Fruit fly (Drosophila melanogaster) whole organism, embryonic: ENCODE data around the gene Arp8.

Source experiments
- Adf1 ChIP-seq: fragments of 200-800 bp; sonication (Bioruptor generic); IDR thresholded peaks from 2 replicates; pipeline ENCODE4 v1.3.6; 2022; ENCODE audit warnings: missing biosample characterization, missing genetic modification characterization
- BtbVII ChIP-seq: fragments of 200-800 bp; sonication (Bioruptor generic); optimal IDR thresholded peaks from 3 replicates; lab custom pipeline; 2017; ENCODE audit warnings: missing biosample characterization, mild to moderate bottlenecking, missing genetic modification characterization
- CG10565 ChIP-seq: fragments of 200-800 bp; sonication (Bioruptor generic); optimal IDR thresholded peaks from 3 replicates; lab custom pipeline; 2016; ENCODE audit warnings: missing biosample characterization, mild to moderate bottlenecking, missing genetic modification characterization
- CG11695 ChIP-seq: fragments of 200-800 bp; sonication (Bioruptor generic); IDR thresholded peaks from 3 replicates; pipeline ENCODE4 v1.3.6; 2022; ENCODE audit warnings: missing biosample characterization, missing genetic modification characterization
- CG3163 ChIP-seq: fragments of 200-800 bp; sonication (Bioruptor generic); optimal IDR thresholded peaks from 3 replicates; lab custom pipeline; 2016; ENCODE audit warnings: missing biosample characterization, missing genetic modification characterization
- CG32532 ChIP-seq: fragments of 200-800 bp; sonication (Bioruptor generic); IDR thresholded peaks from 2 replicates; pipeline ENCODE4 v1.3.6; 2022; ENCODE audit warnings: missing biosample characterization, missing genetic modification characterization
- CG32772 ChIP-seq: fragments of 200-800 bp; sonication (Bioruptor generic); IDR thresholded peaks from 2 replicates; pipeline ENCODE4 v1.3.6; 2022; ENCODE audit warnings: missing biosample characterization, missing genetic modification characterization
- CG3407 ChIP-seq: fragments of 200-800 bp; sonication (Bioruptor generic); optimal IDR thresholded peaks from 2 replicates; lab custom pipeline; 2018; ENCODE audit warnings: missing biosample characterization, mild to moderate bottlenecking, missing genetic modification characterization
- CG34224 ChIP-seq: fragments of 200-800 bp; sonication (Bioruptor generic); IDR thresholded peaks from 3 replicates; pipeline ENCODE4 v1.3.6; 2022; ENCODE audit warnings: missing biosample characterization, missing genetic modification characterization; ENCODE audit not compliant: partially characterized antibody
- CG34376 ChIP-seq: fragments of 200-800 bp; sonication (Bioruptor generic); optimal IDR thresholded peaks from 2 replicates; lab custom pipeline; 2018; ENCODE audit warnings: missing biosample characterization, mild to moderate bottlenecking, missing genetic modification characterization
- CG4282 ChIP-seq: fragments of 200-800 bp; sonication (Bioruptor generic); optimal IDR thresholded peaks from 2 replicates; lab custom pipeline; 2016; ENCODE audit warnings: missing biosample characterization, missing genetic modification characterization
- CG6765 ChIP-seq: fragments of 200-800 bp; sonication (Bioruptor generic); optimal IDR thresholded peaks from 3 replicates; lab custom pipeline; 2017; ENCODE audit warnings: missing biosample characterization, mild to moderate bottlenecking, missing genetic modification characterization
- CG9727 ChIP-seq: fragments of 200-800 bp; sonication (Bioruptor generic); optimal IDR thresholded peaks from 3 replicates; lab custom pipeline; 2017; ENCODE audit warnings: missing biosample characterization, mild to moderate bottlenecking, missing genetic modification characterization
- CoRest ChIP-seq: fragments of 200-800 bp; sonication (Bioruptor generic); optimal IDR thresholded peaks from 3 replicates; lab custom pipeline; 2018; ENCODE audit warnings: missing biosample characterization, mild to moderate bottlenecking, missing genetic modification characterization, moderate library complexity
- Gug ChIP-seq: fragments of 200-800 bp; sonication (Bioruptor generic); IDR thresholded peaks from 4 replicates; pipeline ENCODE4 v1.3.6; 2022; ENCODE audit warnings: missing biosample characterization, missing genetic modification characterization
- HHEX ChIP-seq: fragments of 200-800 bp; sonication (Bioruptor generic); optimal IDR thresholded peaks from 3 replicates; lab custom pipeline; 2017; ENCODE audit warnings: missing biosample characterization, mild to moderate bottlenecking, missing genetic modification characterization, missing genetic modification reagents
- Kr ChIP-seq: fragments of 200-800 bp; sonication (Bioruptor generic); optimal IDR thresholded peaks from 2 replicates; lab custom pipeline; 2017; ENCODE audit warnings: missing biosample characterization, mild to moderate bottlenecking, missing genetic modification characterization
- NFAT ChIP-seq: fragments of 200-800 bp; sonication (Bioruptor generic); IDR thresholded peaks from 2 replicates; pipeline ENCODE4 v1.3.6; 2022; ENCODE audit warnings: missing biosample characterization, missing genetic modification characterization
- Ssrp ChIP-seq: fragments of 200-800 bp; sonication (Bioruptor generic); optimal IDR thresholded peaks from 2 replicates; lab custom pipeline; 2018; ENCODE audit warnings: missing biosample characterization, mild to moderate bottlenecking, missing genetic modification characterization, moderate library complexity
- Tbp ChIP-seq: fragments of >200 bp; optimal IDR thresholded peaks from 2 replicates; lab custom pipeline; 2018; ENCODE audit warnings: missing biosample characterization, missing genetic modification characterization
- cg ChIP-seq: fragments of 200-800 bp; sonication (Bioruptor generic); optimal IDR thresholded peaks from 3 replicates; lab custom pipeline; 2019; ENCODE audit warnings: missing biosample characterization, mild to moderate bottlenecking, missing genetic modification characterization, moderate library complexity
- chinmo ChIP-seq: fragments of 200-800 bp; sonication (Bioruptor generic); IDR thresholded peaks from 4 replicates; pipeline ENCODE4 v1.3.6; 2022; ENCODE audit warnings: missing biosample characterization, missing genetic modification characterization; ENCODE audit not compliant: partially characterized antibody
- cwo ChIP-seq: fragments of 200-800 bp; sonication (Bioruptor generic); optimal IDR thresholded peaks from 3 replicates; lab custom pipeline; 2017; ENCODE audit warnings: missing biosample characterization, missing genetic modification characterization, mild to moderate bottlenecking, moderate library complexity, missing genetic modification reagents
- danr ChIP-seq: fragments of 200-800 bp; sonication (Bioruptor generic); IDR thresholded peaks from 2 replicates; pipeline ENCODE4 v1.3.6; 2022; ENCODE audit warnings: missing biosample characterization, missing genetic modification characterization
- en ChIP-seq: fragments of 200-800 bp; sonication (Bioruptor generic); optimal IDR thresholded peaks from 2 replicates; lab custom pipeline; 2016; ENCODE audit warnings: missing biosample characterization, missing genetic modification characterization
- eve ChIP-seq, 2 experiments: fragments of >200 bp; optimal IDR thresholded peaks; 2 replicates each; lab custom pipeline; 2017; ENCODE audit warnings: missing biosample characterization in 2 of 2, missing genetic modification characterization in 2 of 2
- gcm2 ChIP-seq: fragments of 200-800 bp; sonication (Bioruptor generic); optimal IDR thresholded peaks from 2 replicates; lab custom pipeline; 2016; ENCODE audit warnings: missing biosample characterization, missing genetic modification characterization
- ham ChIP-seq: fragments of 200-800 bp; sonication (Bioruptor generic); IDR thresholded peaks from 2 replicates; pipeline ENCODE4 v1.3.6; 2022; ENCODE audit warnings: missing biosample characterization, missing genetic modification characterization
- knrl ChIP-seq: fragments of 200-800 bp; sonication (Bioruptor generic); IDR thresholded peaks from 3 replicates; pipeline ENCODE4 v1.3.6; 2022; ENCODE audit warnings: missing biosample characterization, missing genetic modification characterization; ENCODE audit not compliant: partially characterized antibody
- lmd ChIP-seq: fragments of 200-800 bp; sonication (Bioruptor generic); IDR thresholded peaks from 2 replicates; pipeline ENCODE4 v1.3.6; 2022; ENCODE audit warnings: missing biosample characterization, missing genetic modification characterization
- sd ChIP-seq: fragments of 200-800 bp; sonication (Bioruptor generic); optimal IDR thresholded peaks from 3 replicates; lab custom pipeline; 2018; ENCODE audit warnings: missing biosample characterization, mild to moderate bottlenecking, missing genetic modification characterization, moderate library complexity
- sens ChIP-seq: fragments of 200-800 bp; sonication (Bioruptor generic); peaks from one replicate; lab custom pipeline; 2016; ENCODE audit warnings: missing biosample characterization, missing genetic modification characterization
- slp2 ChIP-seq: fragments of 200-800 bp; sonication (Bioruptor generic); optimal IDR thresholded peaks from 2 replicates; lab custom pipeline; 2016; ENCODE audit warnings: missing biosample characterization, missing genetic modification characterization

Gene Arp8

DNA sequence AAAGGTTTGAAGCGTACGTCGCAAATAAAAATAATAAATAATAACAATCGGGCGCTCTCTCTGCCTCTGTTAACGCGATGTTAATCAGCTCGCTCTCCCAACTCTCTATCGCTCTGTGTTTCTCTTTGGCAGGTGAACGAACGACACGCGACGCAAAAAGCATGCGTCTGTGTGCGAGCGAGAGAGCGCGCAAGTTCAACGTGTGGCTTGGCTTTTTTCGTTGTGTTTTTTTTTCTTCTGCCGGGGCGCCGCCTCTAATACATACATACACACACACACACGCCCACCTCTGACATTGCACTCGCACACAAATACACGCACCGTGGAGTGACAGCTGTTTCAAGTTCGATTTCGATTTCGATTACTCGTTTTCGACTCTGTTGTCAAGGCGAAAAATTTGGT lies 18.0 kb upstream of the Arp8 start (continued):
- TF ChIP-seq CG10565 (GFP tag; lab: Kevin White, UChicago): no peak
- no peak for TF ChIP-seq HHEX
- peak; percentile 81 for TF ChIP-seq CG32772
- peak; percentile 25 for TF ChIP-seq CG9727 (GFP tag; lab: Kevin White, UChicago)
- no peak for TF ChIP-seq CG3407
- 0 out of 3 replicates have a peak, but pooled peaks have one; percentile 14 for TF ChIP-seq CG34224 (GFP tag; lab: Robert Waterston, UW)
- TF ChIP-seq CoRest (tag; lab: Kevin White, UChicago): no peak
- TF ChIP-seq slp2 (GFP tag; lab: Kevin White, UChicago): no peak
- TF ChIP-seq ham (GFP tag; lab: Robert Waterston, UW): no peak
- no peak for TF ChIP-seq danr (GFP tag; lab: Robert Waterston, UW)
- TF ChIP-seq CG32532 (GFP tag; lab: Robert Waterston, UW): peak; percentile 41; the same call in 1 of the 2 replicates
- TF ChIP-seq cwo (GFP tag; lab: Kevin White, UChicago): peak; percentile 86
- no peak for TF ChIP-seq lmd (GFP tag; lab: Robert Waterston, UW)
- no peak for TF ChIP-seq en
- no peak for TF ChIP-seq gcm2 (GFP tag; lab: Kevin White, UChicago)
- no peak for TF ChIP-seq NFAT (GFP tag; lab: Robert Waterston, UW)
- TF ChIP-seq Adf1 (GFP tag; lab: Robert Waterston, UW): peak; percentile 69
- peak; percentile 96 for TF ChIP-seq chinmo (GFP tag; lab: Robert Waterston, UW)
- no peak for TF ChIP-seq Ssrp (tag; lab: Kevin White, UChicago)
- TF ChIP-seq sd (tag; lab: Kevin White, UChicago): peak; percentile 48
- peak; percentile 74 for TF ChIP-seq CG3163 (GFP tag; lab: Kevin White, UChicago)
- TF ChIP-seq BtbVII (GFP tag; lab: Kevin White, UChicago): no peak
- no peak for TF ChIP-seq CG34376 (GFP tag; lab: Kevin White, UChicago)
- no peak for TF ChIP-seq CG4282 (GFP tag; lab: Kevin White, UChicago)
- TF ChIP-seq Kr (GFP tag; lab: Kevin White, UChicago): no peak
- TF ChIP-seq, all 482 proteins: peak for 46

DNA sequence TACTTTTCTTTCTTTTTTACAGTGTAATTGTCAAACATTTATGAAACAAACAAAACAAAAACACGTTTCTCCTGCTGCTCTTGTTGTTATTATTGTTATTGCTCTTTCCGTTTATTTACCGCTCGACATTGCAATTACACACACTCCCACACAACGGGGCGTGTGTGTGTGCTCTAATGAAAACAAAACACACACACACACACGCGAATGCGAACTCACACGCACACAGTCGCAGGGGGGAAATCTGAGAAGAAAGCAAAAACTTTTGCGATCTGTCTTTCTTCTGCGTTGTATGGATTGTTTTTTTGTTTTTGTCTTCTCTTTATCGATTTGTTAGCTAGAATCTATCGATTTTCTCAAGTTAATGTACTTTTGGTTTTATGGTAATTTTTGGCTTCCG lies 17.4 kb upstream of the Arp8 start:
- TF ChIP-seq chinmo (GFP tag; lab: Robert Waterston, UW): 0 out of 4 replicates have a peak, but pooled peaks have one; percentile 53
- TF ChIP-seq eve (GFP tag; optimal IDR thresholded peaks at IDR 0.05; lab: Kevin White, UChicago): peak in 1 of 2 experiments; percentile 13
- no peak for TF ChIP-seq Tbp (GFP tag; lab: Kevin White, UChicago)
- TF ChIP-seq knrl (GFP tag; lab: Robert Waterston, UW): no peak
- TF ChIP-seq Gug: no peak
- TF ChIP-seq cg (GFP tag; lab: Kevin White, UChicago): peak; percentile 36

- TF ChIP-seq sd (tag; lab: Kevin White, UChicago) (no peak), CG6765 (GFP tag; lab: Kevin White, UChicago) (no peak)
These were observed 15.9 kb upstream of the Arp8 start for dm6 chrX:17876518-17876917.

dm6 chrX:17875695-17876094 lies 15.1 kb upstream of the Arp8 start:
- TF ChIP-seq cg (GFP tag; lab: Kevin White, UChicago): no peak
- TF ChIP-seq sens: peak; percentile 52
- 0 out of 3 replicates have a peak, but pooled peaks have one; percentile 15 for TF ChIP-seq CG11695 (GFP tag; lab: Robert Waterston, UW)
